Worm (Caenorhabditis elegans): ENCODE data around the gene air-1.

DNA sequence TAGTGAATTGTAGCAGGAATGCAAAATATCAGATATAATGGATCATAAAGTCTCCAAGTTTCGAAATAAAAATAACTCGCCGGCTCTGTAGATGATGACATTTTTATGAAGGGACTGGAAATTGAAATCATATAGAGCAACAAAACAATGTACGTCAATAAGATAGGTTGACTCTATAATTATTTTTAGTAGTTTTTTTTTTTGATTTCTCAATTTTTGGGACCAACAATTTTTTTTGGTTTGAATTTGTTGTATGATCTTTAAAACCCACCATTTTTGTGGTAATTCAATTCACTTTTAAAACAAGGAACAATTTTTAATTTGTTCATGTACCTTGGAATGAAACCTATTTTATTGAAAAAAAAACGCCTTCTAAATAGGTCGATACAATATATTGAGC, 31.3 kb upstream of the air-1 start, which contains the start of gene F20D6.12:
- TF ChIP-seq dmd-4 (tag; optimal IDR thresholded peaks at IDR 0.05; ENCODE audit: borderline replicate concordance), result no peak
- no peak for TF ChIP-seq ceh-45 (GFP tag; IDR thresholded peaks at IDR 0.05)
- no peak for TF ChIP-seq eyg-1 (tag; optimal IDR thresholded peaks at IDR 0.05)
- TF ChIP-seq dve-1 (tag; optimal IDR thresholded peaks at IDR 0.05), result no peak
- TF ChIP-seq hlh-30 (tag; optimal IDR thresholded peaks at IDR 0.05; ENCODE audit: insufficient read depth), result no peak
- no peak for TF ChIP-seq ceh-31 (tag; optimal IDR thresholded peaks at IDR 0.05)
- no peak for TF ChIP-seq ama-1 (optimal IDR thresholded peaks at IDR 0.05)
- TF ChIP-seq ceh-22 (tag; optimal IDR thresholded peaks at IDR 0.05), result no peak
